Worm (Caenorhabditis elegans) whole organism, L4/young adult: ENCODE data around the gene sri-30.

ENCODE experiments used
- W03F9.2 ChIP-seq: fragments of 150-350 bp; optimal IDR thresholded peaks from 2 replicates; lab custom pipeline; 2014; ENCODE audit warnings: missing biosample characterization, missing genetic modification characterization
- dao-5 ChIP-seq: sonication (generic microtip); optimal IDR thresholded peaks from 2 replicates; lab custom pipeline; 2016; ENCODE audit warnings: missing genotype, missing genetic modification characterization, moderate library complexity, missing compliant biosample characterization

DNA sequence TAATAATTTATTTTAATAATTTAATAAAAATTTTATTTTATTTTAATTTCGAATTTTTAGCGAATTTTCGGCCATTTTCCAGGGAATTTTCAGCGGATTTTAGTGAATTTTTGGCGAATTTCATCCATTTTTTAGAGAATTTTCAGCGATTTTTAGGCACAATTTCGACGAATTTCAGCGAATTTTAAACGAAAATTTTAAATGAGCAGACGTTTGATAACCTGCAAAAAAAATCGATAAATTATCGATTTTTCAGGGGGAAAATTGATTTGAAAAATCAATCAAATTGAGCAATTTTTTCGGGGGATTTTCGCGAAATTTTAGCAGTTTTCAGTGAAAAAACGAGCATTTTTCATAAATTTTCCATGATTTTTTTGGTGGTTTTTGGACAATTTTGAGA, 22.7 kb downstream of the sri-30 start:
- TF ChIP-seq W03F9.2 (tag; lab: Kevin White, UChicago) (no peak), dao-5 (no peak)
